Worm (Caenorhabditis elegans) whole organism, L2 larva: ENCODE data around the gene C06C6.7.

Source experiments
- elt-1 ChIP-seq: fragments of 150-350 bp; optimal IDR thresholded peaks from 2 replicates; lab custom pipeline; 2014; ENCODE audit warnings: missing biosample characterization, missing genetic modification characterization
- fos-1 ChIP-seq: fragments of 150-350 bp; optimal IDR thresholded peaks from 2 replicates; lab custom pipeline; 2014; ENCODE audit warnings: missing biosample characterization, missing genetic modification characterization
- lin-11 ChIP-seq: fragments of 150-350 bp; sonication (generic microtip); optimal IDR thresholded peaks from 2 replicates; lab custom pipeline; 2014; ENCODE audit warnings: missing biosample characterization, missing genetic modification characterization, inconsistent platforms, mixed read lengths
- lin-13 ChIP-seq: fragments of 150-350 bp; optimal IDR thresholded peaks from 2 replicates; lab custom pipeline; 2014; ENCODE audit warnings: missing biosample characterization, missing genetic modification reagents, missing genetic modification characterization
- lin-39 ChIP-seq: fragments of 150-350 bp; optimal IDR thresholded peaks from 2 replicates; lab custom pipeline; 2014; ENCODE audit warnings: missing biosample characterization, missing genetic modification reagents, missing genetic modification characterization
- lsy-2 ChIP-seq, 2 experiments: fragments of 150-350 bp in 1 of 2; sonication (generic microtip) in 1 of 2; optimal IDR thresholded peaks; 2 replicates each; lab custom pipeline; 2014 to 2017; ENCODE audit warnings: missing biosample characterization in 2 of 2, missing genetic modification characterization in 2 of 2
- unc-62 ChIP-seq: fragments of 150-350 bp; optimal IDR thresholded peaks from 2 replicates; lab custom pipeline; 2014; ENCODE audit warnings: missing biosample characterization, missing genetic modification reagents, missing genetic modification characterization
- ztf-4 ChIP-seq: fragments of 150-350 bp; optimal IDR thresholded peaks from 2 replicates; lab custom pipeline; 2014; ENCODE audit warnings: missing biosample characterization, missing genetic modification characterization

DNA sequence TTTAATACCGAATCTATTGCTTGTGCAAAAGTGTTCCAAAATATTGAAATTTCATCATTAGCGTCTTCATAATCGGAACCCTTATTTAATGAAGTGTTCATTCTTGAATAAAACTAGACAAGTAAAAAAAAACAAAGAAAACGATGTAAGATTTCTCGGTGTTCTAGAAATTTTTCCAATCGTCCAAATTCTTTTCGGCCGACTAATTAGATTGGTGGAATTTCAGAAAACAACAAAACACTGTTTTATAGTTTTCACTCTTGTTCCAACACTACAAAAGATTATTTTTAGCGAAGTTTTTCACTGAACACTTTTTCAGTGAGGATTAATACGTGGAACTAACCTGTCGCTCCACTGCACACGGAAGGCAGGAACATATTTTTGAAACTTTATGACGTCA is 39.2 kb upstream of the C06C6.7 start, which contains the start of gene srw-56:
- TF ChIP-seq ztf-4 (tag; lab: Kevin White, UChicago) (no peak), lin-39 (tag; lab: Kevin White, UChicago) (no peak), lin-13 (GFP tag; lab: Kevin White, UChicago) (no peak), unc-62 (GFP tag; lab: Kevin White, UChicago) (no peak), lin-11 (no peak), elt-1 (no peak), lsy-2 (tag; optimal IDR thresholded peaks at IDR 0.05; lab: Kevin White, UChicago) (no peak), fos-1 (tag; lab: Kevin White, UChicago) (no peak)
